Fruit fly (Drosophila melanogaster): ENCODE results near the gene PIG-Q.

PIG-Q gene

dm6 chrX:16331562-16332233, 27.2 kb upstream of the PIG-Q start:
- TF ChIP-seq usp (GFP tag; optimal IDR thresholded peaks at IDR 0.05) (no peak), CG8478 (optimal IDR thresholded peaks at IDR 0.05) (no peak), EcR (GFP tag; optimal IDR thresholded peaks at IDR 0.05) (no peak)

dm6 chrX:16332615-16333288, 26.2 kb upstream of the PIG-Q start:
- TF ChIP-seq pan (optimal IDR thresholded peaks at IDR 0.05) (no peak), usp (GFP tag; optimal IDR thresholded peaks at IDR 0.05) (no peak), CG8478 (optimal IDR thresholded peaks at IDR 0.05) (no peak), EcR (GFP tag; optimal IDR thresholded peaks at IDR 0.05) (no peak), Dll (optimal IDR thresholded peaks at IDR 0.05) (no peak), psq (optimal IDR thresholded peaks at IDR 0.05) (no peak)

dm6 chrX:16333434-16334141, 25.4 kb upstream of the PIG-Q start, which contains the start of the genes CG9921 and Dsp1:
Gene CG9921 (minus strand): TSS chrX:16333600.
Gene Dsp1 (plus strand): TSS chrX:16333612.
- no peak for TF ChIP-seq usp (GFP tag; optimal IDR thresholded peaks at IDR 0.05)

dm6 chrX:16334251-16334860, 24.6 kb upstream of the PIG-Q start:
- TF ChIP-seq CG8478 (optimal IDR thresholded peaks at IDR 0.05): no peak
- TF ChIP-seq psq (optimal IDR thresholded peaks at IDR 0.05): no peak
- no peak for TF ChIP-seq EcR (GFP tag; optimal IDR thresholded peaks at IDR 0.05)
- no peak for TF ChIP-seq usp (GFP tag; optimal IDR thresholded peaks at IDR 0.05)
- TF ChIP-seq pan (optimal IDR thresholded peaks at IDR 0.05): no peak
- TF ChIP-seq Dll (optimal IDR thresholded peaks at IDR 0.05): no peak

dm6 chrX:16335107-16335642, 23.8 kb upstream of the PIG-Q start:
- TF ChIP-seq pan (optimal IDR thresholded peaks at IDR 0.05) (no peak), CG8478 (optimal IDR thresholded peaks at IDR 0.05) (no peak), psq (optimal IDR thresholded peaks at IDR 0.05) (no peak), Dll (optimal IDR thresholded peaks at IDR 0.05) (no peak), usp (GFP tag; optimal IDR thresholded peaks at IDR 0.05) (no peak), EcR (GFP tag; optimal IDR thresholded peaks at IDR 0.05) (no peak)

- no peak for TF ChIP-seq usp (GFP tag; optimal IDR thresholded peaks at IDR 0.05)
Measured at dm6 chrX:16350062-16350461, 8.9 kb upstream of the PIG-Q start, which contains the start of gene sl. Gene sl (plus strand): TSS chrX:16350315.

- TF ChIP-seq pan (optimal IDR thresholded peaks at IDR 0.05): no peak
- TF ChIP-seq EcR (GFP tag; optimal IDR thresholded peaks at IDR 0.05): no peak
- no peak for TF ChIP-seq usp (GFP tag; optimal IDR thresholded peaks at IDR 0.05)
- TF ChIP-seq Dll (optimal IDR thresholded peaks at IDR 0.05): no peak
- no peak for TF ChIP-seq CG8478 (optimal IDR thresholded peaks at IDR 0.05)
- no peak for TF ChIP-seq psq (optimal IDR thresholded peaks at IDR 0.05)
Measured at dm6 chrX:16361306-16361705, 2.4 kb downstream of the PIG-Q start, which contains the start of gene nonA. Gene nonA (plus strand): TSS chrX:16361569.

dm6 chrX:16368585-16368984, 9.6 kb downstream of the PIG-Q start:
- no peak for TF ChIP-seq CG8478 (optimal IDR thresholded peaks at IDR 0.05)
- TF ChIP-seq usp (GFP tag; optimal IDR thresholded peaks at IDR 0.05): no peak
- TF ChIP-seq psq (optimal IDR thresholded peaks at IDR 0.05): no peak
- no peak for TF ChIP-seq Dll (optimal IDR thresholded peaks at IDR 0.05)
- no peak for TF ChIP-seq EcR (GFP tag; optimal IDR thresholded peaks at IDR 0.05)
- no peak for TF ChIP-seq pan (optimal IDR thresholded peaks at IDR 0.05)

- TF ChIP-seq usp (GFP tag; optimal IDR thresholded peaks at IDR 0.05): no peak
- TF ChIP-seq pan (optimal IDR thresholded peaks at IDR 0.05): no peak
- no peak for TF ChIP-seq CG8478 (optimal IDR thresholded peaks at IDR 0.05)
- no peak for TF ChIP-seq EcR (GFP tag; optimal IDR thresholded peaks at IDR 0.05)
- TF ChIP-seq psq (optimal IDR thresholded peaks at IDR 0.05): no peak
- TF ChIP-seq Dll (optimal IDR thresholded peaks at IDR 0.05): no peak
Measured at dm6 chrX:16371923-16372322, 13.0 kb downstream of the PIG-Q start.

- TF ChIP-seq pan (optimal IDR thresholded peaks at IDR 0.05): no peak
- no peak for TF ChIP-seq usp (GFP tag; optimal IDR thresholded peaks at IDR 0.05)
- no peak for TF ChIP-seq CG8478 (optimal IDR thresholded peaks at IDR 0.05)
- no peak for TF ChIP-seq psq (optimal IDR thresholded peaks at IDR 0.05)
Measured at dm6 chrX:16372492-16373350, 13.8 kb downstream of the PIG-Q start, which contains the start of gene Fur2. Gene Fur2 (plus strand): TSS chrX:16373086.

dm6 chrX:16373541-16373940, 14.6 kb downstream of the PIG-Q start:
- TF ChIP-seq Dll (optimal IDR thresholded peaks at IDR 0.05): no peak
- TF ChIP-seq usp (GFP tag; optimal IDR thresholded peaks at IDR 0.05): no peak
- no peak for TF ChIP-seq pan (optimal IDR thresholded peaks at IDR 0.05)
- no peak for TF ChIP-seq CG8478 (optimal IDR thresholded peaks at IDR 0.05)
- TF ChIP-seq EcR (GFP tag; optimal IDR thresholded peaks at IDR 0.05): no peak
- no peak for TF ChIP-seq psq (optimal IDR thresholded peaks at IDR 0.05)
